Fruit fly (Drosophila melanogaster) Kc167 (cell line): ENCODE results near the gene TwdlO.

Experiments
- Myc ChIP-seq: fragments of >200 bp; optimal IDR thresholded peaks from 2 replicates; lab custom pipeline; 2017; ENCODE audit warnings: missing external identifiers
- h ChIP-seq: fragments of >200 bp; optimal IDR thresholded peaks from 3 replicates; lab custom pipeline; 2018; ENCODE audit warnings: missing external identifiers
- psq ChIP-seq: fragments of >200 bp; optimal IDR thresholded peaks from 2 replicates; lab custom pipeline; 2017; ENCODE audit warnings: missing external identifiers

- TF ChIP-seq psq, result no peak
- no peak for TF ChIP-seq h (lab: Kevin White, UChicago)
- no peak for TF ChIP-seq Myc
Measured at dm6 chr3R:26618818-26619217, 7.7 kb downstream of the TwdlO start, which contains the start of gene TwdlM.
